Worm (Caenorhabditis elegans): ENCODE data around the gene srd-70.

DNA sequence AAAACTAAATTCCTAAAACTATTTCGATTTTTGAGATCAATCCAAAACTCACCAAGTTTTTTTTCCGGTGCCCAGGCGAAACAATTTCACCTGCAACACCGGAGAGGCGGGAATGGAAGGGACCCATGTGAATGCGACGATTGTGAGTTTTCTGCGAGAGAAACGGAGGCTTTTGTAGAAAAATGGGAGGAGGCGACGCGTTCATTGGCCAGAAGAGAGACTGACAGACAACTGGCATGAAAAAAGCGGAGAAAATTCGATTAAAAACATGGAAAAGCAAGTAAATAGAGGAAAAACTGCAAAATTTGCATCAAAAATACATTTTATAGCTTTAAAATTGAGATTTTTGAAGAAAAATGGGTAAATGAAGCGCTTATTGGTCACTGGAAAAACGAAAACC is 21.9 kb downstream of the srd-70 start, which contains the start of gene B0250.7:
- TF ChIP-seq aly-1 (tag; optimal IDR thresholded peaks at IDR 0.05) = no peak
- TF ChIP-seq ets-7 (tag; optimal IDR thresholded peaks at IDR 0.05) = no peak
- no peak for TF ChIP-seq hnd-1 (tag; optimal IDR thresholded peaks at IDR 0.05)
- TF ChIP-seq ceh-13 (GFP tag; optimal IDR thresholded peaks at IDR 0.05) = no peak
